Worm (Caenorhabditis elegans) whole organism, midembryonic: Measurements from ENCODE around the gene perm-4.

Source experiments
- flt-1 ChIP-seq: fragments of 200-800 bp; sonication (Bioruptor generic); IDR thresholded peaks from 2 replicates; pipeline ENCODE4 v1.3.6; 2022; ENCODE audit warnings: missing genetic modification characterization, missing compliant biosample characterization
- tab-1 ChIP-seq: fragments of 200-800 bp; sonication (Bioruptor generic); IDR thresholded peaks from 2 replicates; pipeline ENCODE4 v1.3.6; 2022; ENCODE audit warnings: missing genetic modification characterization, missing compliant biosample characterization

DNA sequence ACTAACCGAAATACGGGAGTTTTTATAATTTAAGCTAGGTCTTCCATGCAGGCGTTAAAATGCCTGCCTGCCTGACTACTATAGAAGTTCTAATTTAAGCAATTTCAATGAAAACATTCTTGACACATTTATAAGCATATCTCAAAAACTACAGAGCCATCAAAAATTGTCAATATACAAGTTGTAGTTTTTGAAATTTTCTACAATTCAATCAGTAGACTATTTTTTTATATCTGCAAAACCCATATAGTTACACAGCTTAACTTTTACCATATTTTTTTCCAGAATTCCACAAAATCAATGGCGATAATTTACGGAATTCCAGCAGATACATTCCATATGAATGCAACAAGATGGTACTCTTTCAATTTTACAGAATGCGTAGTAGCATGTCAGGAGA, 38.2 kb upstream of the perm-4 start, which contains the start of gene C50A2.7:
- TF ChIP-seq tab-1 (GFP tag; lab: Robert Waterston, UW), result no peak
- TF ChIP-seq flt-1 (GFP tag; lab: Robert Waterston, UW), result no peak
